Fruit fly (Drosophila melanogaster) whole organism, prepupa: Measurements from ENCODE around the gene Cortactin.

Source experiments
- Blimp-1 ChIP-seq: fragments of 200-800 bp; sonication (Bioruptor generic); optimal IDR thresholded peaks from 3 replicates; lab custom pipeline; 2017; ENCODE audit warnings: missing biosample characterization, missing genetic modification characterization, mild to moderate bottlenecking, moderate library complexity, missing genetic modification reagents
- CG10631 ChIP-seq: fragments of 200-800 bp; sonication (Bioruptor generic); optimal IDR thresholded peaks from 2 replicates; lab custom pipeline; 2016; ENCODE audit warnings: missing biosample characterization, missing genetic modification characterization
- CG10669 ChIP-seq: fragments of 200-800 bp; sonication (Bioruptor generic); optimal IDR thresholded peaks from 3 replicates; lab custom pipeline; 2018; ENCODE audit warnings: missing biosample characterization, mild to moderate bottlenecking, missing genetic modification characterization, moderate library complexity
- CG11294 ChIP-seq: fragments of 200-800 bp; sonication (Bioruptor generic); IDR thresholded peaks from 2 replicates; pipeline ENCODE4 v1.3.6; 2022; ENCODE audit warnings: missing biosample characterization, missing genetic modification characterization
- CG11902 ChIP-seq: fragments of 200-800 bp; sonication (Bioruptor generic); optimal IDR thresholded peaks from 3 replicates; lab custom pipeline; 2016; ENCODE audit warnings: missing biosample characterization, missing genetic modification characterization
- CG15336 ChIP-seq: fragments of 200-800 bp; sonication (Bioruptor generic); IDR thresholded peaks from 2 replicates; pipeline ENCODE4 v1.3.6; 2022; ENCODE audit warnings: missing biosample characterization, missing genetic modification characterization
- CG1621 ChIP-seq: fragments of 200-800 bp; sonication (Bioruptor generic); optimal IDR thresholded peaks from 3 replicates; lab custom pipeline; 2018; ENCODE audit warnings: missing biosample characterization, mild to moderate bottlenecking, missing genetic modification characterization
- CG16779 ChIP-seq: fragments of 200-800 bp; sonication (Bioruptor generic); optimal IDR thresholded peaks from 3 replicates; lab custom pipeline; 2017; ENCODE audit warnings: missing biosample characterization, mild to moderate bottlenecking, missing genetic modification characterization
- CG3032 ChIP-seq: fragments of 200-800 bp; optimal IDR thresholded peaks from 2 replicates; lab custom pipeline; 2019; ENCODE audit warnings: missing biosample characterization, mild to moderate bottlenecking, missing genetic modification characterization, moderate library complexity
- CG32006 ChIP-seq: fragments of 200-800 bp; sonication (Bioruptor generic); optimal IDR thresholded peaks from 3 replicates; lab custom pipeline; 2017; ENCODE audit warnings: missing biosample characterization, mild to moderate bottlenecking, missing genetic modification characterization
- CG3919 ChIP-seq: fragments of 200-800 bp; sonication (Bioruptor generic); optimal IDR thresholded peaks from 3 replicates; lab custom pipeline; 2016; ENCODE audit warnings: missing biosample characterization, missing genetic modification characterization
- CG4318 ChIP-seq: fragments of 200-800 bp; sonication (Bioruptor generic); optimal IDR thresholded peaks from 3 replicates; lab custom pipeline; 2017; ENCODE audit warnings: missing biosample characterization, mild to moderate bottlenecking, missing genetic modification characterization
- CG6163 ChIP-seq: fragments of 200-800 bp; sonication (Bioruptor generic); IDR thresholded peaks from 3 replicates; pipeline ENCODE4 v1.3.6; 2022; ENCODE audit warnings: missing biosample characterization, missing genetic modification characterization
- CG6276 ChIP-seq: fragments of 200-800 bp; sonication (Bioruptor generic); optimal IDR thresholded peaks from 2 replicates; lab custom pipeline; 2017; ENCODE audit warnings: missing biosample characterization, mild to moderate bottlenecking, missing genetic modification characterization
- CG6792 ChIP-seq: fragments of 200-800 bp; sonication (Bioruptor generic); optimal IDR thresholded peaks from 3 replicates; lab custom pipeline; 2016; ENCODE audit warnings: missing biosample characterization, missing genetic modification characterization
- CG6854 ChIP-seq: fragments of 200-800 bp; sonication (Bioruptor generic); optimal IDR thresholded peaks from 2 replicates; lab custom pipeline; 2017; ENCODE audit warnings: missing biosample characterization, mild to moderate bottlenecking, missing genetic modification characterization
- CG7368 ChIP-seq: fragments of 200-800 bp; sonication (Bioruptor generic); optimal IDR thresholded peaks from 3 replicates; lab custom pipeline; 2016; ENCODE audit warnings: missing biosample characterization, missing genetic modification characterization
- CG8119 ChIP-seq: fragments of 200-800 bp; sonication (Bioruptor generic); IDR thresholded peaks from 3 replicates; pipeline ENCODE4 v1.3.6; 2022; ENCODE audit warnings: missing biosample characterization, missing genetic modification characterization
- CG8319 ChIP-seq: fragments of 200-800 bp; sonication (Bioruptor generic); optimal IDR thresholded peaks from 3 replicates; lab custom pipeline; 2016; ENCODE audit warnings: missing biosample characterization, missing genetic modification characterization
- CG8632 ChIP-seq: fragments of 200-800 bp; sonication (Bioruptor generic); optimal IDR thresholded peaks from 3 replicates; lab custom pipeline; 2016; ENCODE audit warnings: missing biosample characterization, missing genetic modification characterization
- CG9139 ChIP-seq: fragments of 200-800 bp; sonication (Bioruptor generic); optimal IDR thresholded peaks from 3 replicates; lab custom pipeline; 2017; ENCODE audit warnings: missing biosample characterization, mild to moderate bottlenecking, missing genetic modification characterization
- Eip75B ChIP-seq: fragments of 200-800 bp; sonication (Bioruptor generic); optimal IDR thresholded peaks from 3 replicates; lab custom pipeline; 2016; ENCODE audit warnings: missing biosample characterization, missing genetic modification characterization
- Eip78C ChIP-seq: fragments of 200-800 bp; sonication (Bioruptor generic); peaks from one replicate; lab custom pipeline; 2016; ENCODE audit warnings: missing biosample characterization, missing genetic modification characterization
- Hr38 ChIP-seq: sonication (Bioruptor generic); optimal IDR thresholded peaks from 2 replicates; lab custom pipeline; 2016; ENCODE audit warnings: missing biosample characterization, missing genetic modification characterization
- Hr39 ChIP-seq: fragments of 200-800 bp; sonication (Bioruptor generic); optimal IDR thresholded peaks from 2 replicates; lab custom pipeline; 2016; ENCODE audit warnings: missing biosample characterization, missing genetic modification characterization
- Met ChIP-seq: fragments of 200-800 bp; sonication (Bioruptor generic); optimal IDR thresholded peaks from 3 replicates; lab custom pipeline; 2016; ENCODE audit warnings: missing biosample characterization, missing genetic modification characterization
- OdsH ChIP-seq: fragments of 200-800 bp; sonication (Bioruptor generic); optimal IDR thresholded peaks from 3 replicates; lab custom pipeline; 2016; ENCODE audit warnings: missing biosample characterization, missing genetic modification characterization
- Smox ChIP-seq: fragments of 200-800 bp; sonication (Bioruptor generic); optimal IDR thresholded peaks from 3 replicates; lab custom pipeline; 2016; ENCODE audit warnings: missing biosample characterization, missing genetic modification characterization
- Sox102F ChIP-seq: fragments of 200-800 bp; sonication (Bioruptor generic); optimal IDR thresholded peaks from 2 replicates; lab custom pipeline; 2016; ENCODE audit warnings: missing biosample characterization, mild to moderate bottlenecking, missing genetic modification characterization
- Sox14 ChIP-seq: fragments of 200-800 bp; sonication (Bioruptor generic); optimal IDR thresholded peaks from 3 replicates; lab custom pipeline; 2016; ENCODE audit warnings: missing biosample characterization, missing genetic modification characterization
- Sox15 ChIP-seq: fragments of 200-800 bp; sonication (Bioruptor generic); optimal IDR thresholded peaks from 3 replicates; lab custom pipeline; 2016; ENCODE audit warnings: missing biosample characterization, missing genetic modification characterization
- achi ChIP-seq: fragments of 200-800 bp; sonication (Bioruptor generic); optimal IDR thresholded peaks from 3 replicates; lab custom pipeline; 2016; ENCODE audit warnings: missing biosample characterization, missing genetic modification characterization
- acj6 ChIP-seq: fragments of 200-800 bp; sonication (Bioruptor generic); optimal IDR thresholded peaks from 3 replicates; lab custom pipeline; 2016; ENCODE audit warnings: missing biosample characterization, missing genetic modification characterization
- cyc ChIP-seq: fragments of 200-800 bp; sonication (Bioruptor generic); optimal IDR thresholded peaks from 3 replicates; lab custom pipeline; 2016; ENCODE audit warnings: missing biosample characterization, missing genetic modification characterization
- dac ChIP-seq: fragments of 200-800 bp; sonication (Bioruptor generic); optimal IDR thresholded peaks from 2 replicates; lab custom pipeline; 2017; ENCODE audit warnings: missing biosample characterization, mild to moderate bottlenecking, missing genetic modification characterization
- dsx ChIP-seq: fragments of 200-800 bp; optimal IDR thresholded peaks from 3 replicates; lab custom pipeline; 2019; ENCODE audit warnings: missing biosample characterization, mild to moderate bottlenecking, missing genetic modification characterization, moderate library complexity; ENCODE audit not compliant: poor library complexity, severe bottlenecking
- esn ChIP-seq: fragments of 200-800 bp; sonication (Bioruptor generic); optimal IDR thresholded peaks from 2 replicates; lab custom pipeline; 2016; ENCODE audit warnings: missing biosample characterization, mild to moderate bottlenecking, missing genetic modification characterization, moderate library complexity
- fd59A ChIP-seq: fragments of 200-800 bp; sonication (Bioruptor generic); optimal IDR thresholded peaks from 2 replicates; lab custom pipeline; 2017; ENCODE audit warnings: missing biosample characterization, mild to moderate bottlenecking, missing genetic modification characterization, missing genetic modification reagents
- lz ChIP-seq: fragments of 200-800 bp; sonication (Bioruptor generic); optimal IDR thresholded peaks from 3 replicates; lab custom pipeline; 2016; ENCODE audit warnings: missing biosample characterization, missing genetic modification characterization
- net ChIP-seq: fragments of 200-800 bp; sonication (Bioruptor generic); optimal IDR thresholded peaks from 3 replicates; lab custom pipeline; 2016; ENCODE audit warnings: missing biosample characterization, missing genetic modification characterization
- pdm3 ChIP-seq: fragments of 200-800 bp; sonication (Bioruptor generic); optimal IDR thresholded peaks from 3 replicates; lab custom pipeline; 2016; ENCODE audit warnings: missing biosample characterization, missing genetic modification characterization
- spab ChIP-seq: fragments of 200-800 bp; sonication (Bioruptor generic); optimal IDR thresholded peaks from 2 replicates; lab custom pipeline; 2017; ENCODE audit warnings: missing biosample characterization, mild to moderate bottlenecking, missing genetic modification characterization, missing genetic modification reagents
- svp ChIP-seq: fragments of 200-800 bp; sonication (Bioruptor generic); peaks from one replicate; lab custom pipeline; 2016; ENCODE audit warnings: missing biosample characterization, missing genetic modification characterization
- topi ChIP-seq: fragments of 200-800 bp; sonication (Bioruptor generic); optimal IDR thresholded peaks from 3 replicates; lab custom pipeline; 2016; ENCODE audit warnings: missing biosample characterization, missing genetic modification characterization
- vri ChIP-seq: fragments of 200-800 bp; sonication (Bioruptor generic); optimal IDR thresholded peaks from 3 replicates; lab custom pipeline; 2016; ENCODE audit warnings: missing biosample characterization, mild to moderate bottlenecking, missing genetic modification characterization

The Cortactin gene

DNA sequence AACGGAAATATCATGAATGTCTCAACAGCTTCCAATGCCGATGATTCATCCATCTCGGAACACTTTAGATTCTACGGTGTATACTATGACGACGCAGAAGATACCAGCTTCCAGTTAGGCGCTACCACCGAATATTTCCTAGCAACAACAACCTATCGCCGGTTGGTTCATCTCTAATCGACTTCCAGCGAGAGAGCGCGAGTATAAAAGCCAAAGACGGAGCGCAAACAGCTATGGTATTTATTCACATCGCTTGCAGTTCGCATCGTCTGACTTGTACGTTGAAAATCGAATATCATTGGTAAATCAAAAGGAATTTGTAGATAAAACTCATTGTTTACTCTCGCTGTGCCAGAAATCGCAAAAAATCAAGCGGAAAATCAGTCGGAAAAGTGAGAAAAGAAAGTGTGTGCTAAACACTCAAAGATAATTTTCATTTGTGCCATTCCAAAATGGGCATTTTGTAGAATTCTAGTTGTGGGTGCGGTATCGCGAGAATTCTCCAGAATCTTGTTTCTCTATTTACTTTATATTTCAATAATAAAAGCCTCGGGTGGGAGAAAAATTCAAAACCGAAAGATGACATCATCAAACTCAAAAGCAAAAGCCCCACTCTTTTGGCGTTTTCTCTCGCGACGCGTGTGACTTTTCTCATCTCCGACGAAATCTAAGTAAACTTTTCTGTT is 882 bp upstream of the Cortactin start, which contains the start of gene AnxB9 (continued):
- no peak for TF ChIP-seq net (GFP tag; lab: Kevin White, UChicago)
- TF ChIP-seq CG6792 (GFP tag; lab: Kevin White, UChicago), result no peak
- TF ChIP-seq spab, result no peak
- no peak; the same call in 1 of the 2 replicates for TF ChIP-seq CG11294 (GFP tag; lab: Robert Waterston, UW)
- TF ChIP-seq Smox, result no peak
- no peak for TF ChIP-seq Sox15
- no peak for TF ChIP-seq Hr38 (GFP tag; lab: Kevin White, UChicago)
- no peak for TF ChIP-seq CG32006
- TF ChIP-seq Eip78C, result peak; percentile 84

DNA sequence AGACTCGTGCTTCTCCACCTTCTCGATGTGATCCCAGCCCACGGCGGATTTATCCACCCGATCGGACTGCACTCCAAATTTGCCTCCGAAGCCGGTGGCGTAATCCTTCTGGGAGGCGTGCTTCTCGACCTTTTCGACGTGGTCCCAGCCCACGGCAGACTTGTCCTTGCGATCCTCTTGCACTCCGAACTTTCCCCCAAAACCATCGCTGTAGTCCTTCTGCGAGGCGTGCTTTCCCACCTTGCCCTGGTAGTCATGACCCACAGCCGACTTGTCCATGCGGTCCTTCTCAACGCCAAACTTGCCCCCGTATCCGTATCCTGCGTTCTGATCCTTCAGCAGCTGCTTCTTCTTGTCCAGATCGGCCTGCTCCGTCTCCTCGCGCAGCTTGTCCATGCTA is 838 bp downstream of the Cortactin start:
- TF ChIP-seq achi, result no peak
- no peak for TF ChIP-seq CG10669 (GFP tag; lab: Kevin White, UChicago)
- TF ChIP-seq pdm3, result no peak
- TF ChIP-seq CG9139 (GFP tag; lab: Kevin White, UChicago), result no peak
- no peak for TF ChIP-seq CG6276 (GFP tag; lab: Kevin White, UChicago)
- TF ChIP-seq lz (GFP tag; lab: Kevin White, UChicago), result no peak
- no peak for TF ChIP-seq CG11294 (GFP tag; lab: Robert Waterston, UW)
- TF ChIP-seq CG8319 (GFP tag; lab: Kevin White, UChicago), result no peak
- TF ChIP-seq net (GFP tag; lab: Kevin White, UChicago), result no peak
- TF ChIP-seq dac (GFP tag; lab: Kevin White, UChicago), result no peak
- TF ChIP-seq, all 60 proteins: peak for 0

DNA sequence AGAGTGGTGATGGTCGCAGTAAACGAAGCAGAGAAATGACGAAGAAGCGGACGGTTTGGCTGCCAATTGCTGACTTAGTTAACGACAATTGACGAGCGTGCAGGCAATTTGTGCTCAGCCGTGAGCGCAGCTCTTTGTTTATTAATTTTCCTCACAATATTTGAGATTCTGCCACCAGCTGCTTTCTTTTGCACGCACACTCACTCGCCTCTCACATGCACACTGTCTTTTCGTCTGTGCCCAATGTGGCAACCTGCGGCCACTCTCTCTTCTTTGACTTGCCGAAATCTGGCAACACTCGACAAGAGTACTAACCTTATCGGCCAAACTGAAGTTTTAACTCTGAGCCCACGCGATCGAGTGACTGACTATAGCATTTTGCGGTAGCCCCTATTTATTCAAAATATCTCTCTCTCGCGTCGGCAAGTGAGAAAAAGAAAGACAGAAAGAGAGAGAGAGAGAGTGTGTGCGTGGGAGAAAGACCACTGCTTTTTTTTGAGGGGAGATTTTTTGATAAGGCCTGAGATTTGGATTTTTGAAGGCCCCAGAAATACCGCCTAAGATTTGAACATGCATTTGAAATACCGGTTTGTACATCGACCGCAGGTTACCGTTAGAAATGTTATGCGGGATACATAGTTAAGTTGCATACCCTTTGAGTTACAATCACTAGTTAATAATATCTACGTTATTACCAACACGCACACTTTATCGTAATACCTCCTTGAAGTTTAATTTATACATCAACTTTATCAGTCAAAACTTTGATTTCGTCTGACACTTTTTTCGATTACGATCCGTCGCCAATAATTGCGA is 3.6 kb downstream of the Cortactin start, which contains the start of gene Mvl:
TSS of gene Mvl (minus strand) at position 371 of the 816 bp plus-strand sequence.
- no peak for TF ChIP-seq CG3919 (GFP tag; lab: Kevin White, UChicago)
- TF ChIP-seq CG32006, result no peak
- no peak for TF ChIP-seq lz (GFP tag; lab: Kevin White, UChicago)
- TF ChIP-seq vri (GFP tag; lab: Kevin White, UChicago), result peak; percentile 9
- no peak for TF ChIP-seq fd59A (GFP tag; lab: Kevin White, UChicago)
- no peak for TF ChIP-seq CG8119
- no peak for TF ChIP-seq Sox102F
- peak; percentile 78 for TF ChIP-seq Eip78C
- no peak for TF ChIP-seq Hr38 (GFP tag; lab: Kevin White, UChicago)
- TF ChIP-seq CG15336 (GFP tag; lab: Robert Waterston, UW), result no peak; the same call in 1 of the 2 replicates
- no peak for TF ChIP-seq dsx (GFP tag; lab: Kevin White, UChicago)
- no peak for TF ChIP-seq CG6792 (GFP tag; lab: Kevin White, UChicago)
- TF ChIP-seq CG7368 (GFP tag; lab: Kevin White, UChicago), result no peak
- no peak for TF ChIP-seq CG6854 (GFP tag; lab: Kevin White, UChicago)
- TF ChIP-seq net (GFP tag; lab: Kevin White, UChicago), result no peak
- TF ChIP-seq CG6163 (GFP tag; lab: Robert Waterston, UW), result no peak
- peak; percentile 6 for TF ChIP-seq CG3032 (tag; lab: Kevin White, UChicago)
- no peak for TF ChIP-seq Blimp-1 (GFP tag; lab: Kevin White, UChicago)
- TF ChIP-seq acj6 (GFP tag; lab: Kevin White, UChicago), result no peak
- no peak for TF ChIP-seq CG9139 (GFP tag; lab: Kevin White, UChicago)
- peak; percentile 24 for TF ChIP-seq achi
- no peak for TF ChIP-seq OdsH
- no peak for TF ChIP-seq pdm3
- no peak for TF ChIP-seq cyc (GFP tag; lab: Kevin White, UChicago)
- no peak for TF ChIP-seq CG4318
- TF ChIP-seq CG16779 (tag; lab: Kevin White, UChicago), result no peak
- TF ChIP-seq CG1621 (tag; lab: Kevin White, UChicago), result peak; percentile 25
- no peak for TF ChIP-seq topi
- peak; percentile 51 for TF ChIP-seq Sox14 (GFP tag; lab: Kevin White, UChicago)
- no peak for TF ChIP-seq CG8632 (GFP tag; lab: Kevin White, UChicago)
- TF ChIP-seq svp (GFP tag; lab: Kevin White, UChicago), result peak; percentile 68
- TF ChIP-seq CG10631 (GFP tag; lab: Kevin White, UChicago), result no peak
- no peak for TF ChIP-seq Hr39 (GFP tag; lab: Kevin White, UChicago)
- no peak for TF ChIP-seq Eip75B (GFP tag; lab: Kevin White, UChicago)
- no peak for TF ChIP-seq CG11902 (GFP tag; lab: Kevin White, UChicago)
- TF ChIP-seq CG11294 (GFP tag; lab: Robert Waterston, UW), result no peak
- no peak for TF ChIP-seq esn (GFP tag; lab: Kevin White, UChicago)
- TF ChIP-seq Met (GFP tag; lab: Kevin White, UChicago), result no peak
